Worm (Caenorhabditis elegans): ENCODE results near the gene T19H12.3.
A peak's percentile ranks its signal among the peaks of the same experiment; 100 is the strongest.

T19H12.3 gene

DNA sequence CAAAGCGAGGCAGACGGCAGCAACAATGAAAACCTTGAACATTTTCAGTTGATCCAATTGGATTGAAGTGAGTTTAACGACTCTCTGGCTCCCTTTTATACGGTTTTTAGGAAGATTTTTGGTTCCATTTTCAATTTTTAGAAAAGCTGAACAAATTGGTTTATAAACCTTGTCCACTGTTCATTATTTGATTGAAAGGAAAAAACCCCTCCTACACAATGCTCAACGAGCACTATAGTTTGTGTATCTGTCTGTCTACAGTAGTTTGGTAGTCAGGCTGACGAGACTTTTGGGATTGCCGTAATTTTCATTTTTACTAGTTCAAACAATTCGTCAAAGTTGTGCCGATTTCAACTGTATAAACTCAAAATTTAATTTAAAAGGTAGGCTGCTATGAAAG is 6.2 kb upstream of the T19H12.3 start, which contains the start of gene T19H12.15:
Gene T19H12.15, minus strand, starts transcription at position 101 of the 400 bp plus-strand sequence.
- TF ChIP-seq skn-1 (tag; optimal IDR thresholded peaks at IDR 0.05): no peak
- no peak for TF ChIP-seq lsy-2 (tag; optimal IDR thresholded peaks at IDR 0.05)
- no peak for TF ChIP-seq blmp-1 (tag; optimal IDR thresholded peaks at IDR 0.05; ENCODE audit: insufficient read depth)

DNA sequence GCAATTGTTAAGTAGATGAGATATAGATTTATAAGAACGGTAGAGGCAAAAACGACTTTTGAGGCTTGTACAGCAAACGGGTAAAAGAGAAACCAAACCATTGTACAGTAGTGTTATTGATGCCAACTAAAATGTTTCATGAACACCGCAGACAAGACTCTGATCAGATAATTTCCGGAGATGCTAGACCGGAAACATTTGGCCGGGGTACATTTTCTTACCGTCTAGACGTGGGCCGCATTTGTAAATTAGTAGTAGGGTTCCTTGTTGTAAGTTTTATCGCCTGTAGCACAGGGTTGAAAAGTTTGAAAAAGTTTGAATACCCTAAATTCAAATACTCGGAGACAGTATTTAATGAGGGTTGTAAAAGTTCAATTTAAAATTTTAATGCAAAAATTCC is 4.1 kb upstream of the T19H12.3 start, which contains the start of gene str-32:
Gene str-32, minus strand, starts transcription at position 101 of the 400 bp plus-strand sequence.
- TF ChIP-seq mbf-1 (tag; optimal IDR thresholded peaks at IDR 0.05) (no peak), lin-11 (tag; optimal IDR thresholded peaks at IDR 0.05) (no peak), dmd-4 (tag; optimal IDR thresholded peaks at IDR 0.05) (no peak), ceh-82 (tag; optimal IDR thresholded peaks at IDR 0.05) (no peak), F13H6.1 (tag; optimal IDR thresholded peaks at IDR 0.05) (no peak), nhr-12 (tag; optimal IDR thresholded peaks at IDR 0.05) (no peak), unc-62 (GFP tag; optimal IDR thresholded peaks at IDR 0.05) (no peak), mab-5 (tag; optimal IDR thresholded peaks at IDR 0.05) (no peak), nhr-237 (tag; optimal IDR thresholded peaks at IDR 0.05) (no peak), snpc-4 (tag; optimal IDR thresholded peaks at IDR 0.05) (no peak), Y55F3AM.14 (GFP tag; optimal IDR thresholded peaks at IDR 0.05) (no peak), elt-3 (tag; optimal IDR thresholded peaks at IDR 0.05) (no peak), gmeb-1 (tag; optimal IDR thresholded peaks at IDR 0.05) (no peak), nhr-25 (tag; optimal IDR thresholded peaks at IDR 0.05) (no peak)

DNA sequence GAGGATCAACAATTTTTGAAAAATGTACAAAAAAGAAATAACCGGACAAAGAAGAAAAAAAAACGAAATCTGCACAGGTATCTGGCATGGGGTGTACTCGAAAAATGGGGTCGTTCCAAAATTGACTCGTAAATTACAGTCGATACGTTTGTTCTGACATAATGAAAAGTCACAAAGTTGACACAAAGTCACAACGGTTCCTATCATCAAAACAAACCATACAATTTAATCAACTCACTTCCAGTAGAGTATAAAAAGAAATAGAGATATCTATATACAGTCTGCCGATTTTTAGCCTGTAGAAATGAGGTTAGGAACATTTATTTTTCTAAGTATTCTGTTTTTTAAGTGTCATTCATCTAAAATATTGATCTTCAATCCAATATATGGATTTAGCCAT is 982 bp upstream of the T19H12.3 start, which contains the start of gene T19H12.12:
Gene T19H12.12, plus strand, starts transcription at position 301 of the 400 bp plus-strand sequence.
- no peak for TF ChIP-seq R02D3.7 (tag; optimal IDR thresholded peaks at IDR 0.05)

ce11 chrV:4889477-4889876 is 4.0 kb downstream of the T19H12.3 start, which contains the start of gene ugt-12:
Gene ugt-12, minus strand, starts transcription at chrV:4889629.
- TF ChIP-seq lin-13 (GFP tag; optimal IDR thresholded peaks at IDR 0.05): no peak
- peak; percentile 3 for TF ChIP-seq nhr-25 (tag; optimal IDR thresholded peaks at IDR 0.05)
- TF ChIP-seq nhr-129 (tag; optimal IDR thresholded peaks at IDR 0.05): peak; percentile 8
- peak; percentile 74 for TF ChIP-seq fos-1 (tag; optimal IDR thresholded peaks at IDR 0.05)
- TF ChIP-seq gmeb-1 (tag; optimal IDR thresholded peaks at IDR 0.05): peak; percentile 7
- TF ChIP-seq crh-2 (tag; optimal IDR thresholded peaks at IDR 0.05): peak; percentile 38
- TF ChIP-seq skn-1 (tag; optimal IDR thresholded peaks at IDR 0.05): no peak
- peak; percentile 8 for TF ChIP-seq sma-3 (GFP tag; optimal IDR thresholded peaks at IDR 0.05)
- peak; percentile 82 for TF ChIP-seq sma-9 (GFP tag; optimal IDR thresholded peaks at IDR 0.05)
- no peak for TF ChIP-seq sma-9 (tag; optimal IDR thresholded peaks at IDR 0.05)

DNA sequence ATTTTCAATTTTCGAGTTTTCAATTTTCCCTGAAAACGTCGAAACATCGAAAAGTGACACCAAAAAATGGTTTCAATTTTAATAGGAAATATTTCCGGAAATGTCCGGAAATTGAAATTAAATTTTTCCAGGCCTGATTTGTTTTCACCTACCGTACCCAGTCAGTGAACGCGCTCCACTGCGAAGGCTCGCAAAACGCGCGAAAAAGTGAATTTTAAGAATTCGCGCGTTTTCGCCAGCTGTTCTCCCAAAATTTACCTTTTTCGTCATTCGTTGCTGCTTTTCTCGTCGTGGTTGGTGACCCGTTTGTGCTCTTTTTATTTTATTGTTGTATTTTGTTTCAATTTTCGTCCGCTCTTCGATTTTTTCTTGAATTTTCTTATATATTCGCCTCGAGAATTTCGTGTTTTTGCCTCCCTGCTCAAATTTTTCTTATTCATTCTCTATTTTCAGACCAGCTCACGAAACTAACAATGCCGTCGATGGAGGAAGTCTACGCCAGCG is 4.6 kb downstream of the T19H12.3 start, which contains the start of gene T19H12.2:
Gene T19H12.2, plus strand, starts transcription at position 454 of the 504 bp plus-strand sequence.
- TF ChIP-seq nhr-77 (tag; optimal IDR thresholded peaks at IDR 0.05) (no peak), skn-1 (tag; optimal IDR thresholded peaks at IDR 0.05) (no peak)

ce11 chrV:4890781-4891180 is 5.3 kb downstream of the T19H12.3 start:
- no peak for TF ChIP-seq C34F6.9 (tag; optimal IDR thresholded peaks at IDR 0.05)
- TF ChIP-seq nhr-25 (tag; optimal IDR thresholded peaks at IDR 0.05): no peak
- no peak for TF ChIP-seq nhr-77 (tag; optimal IDR thresholded peaks at IDR 0.05)
- TF ChIP-seq fos-1 (tag; optimal IDR thresholded peaks at IDR 0.05): no peak
- no peak for TF ChIP-seq skn-1 (tag; optimal IDR thresholded peaks at IDR 0.05)
- no peak for TF ChIP-seq lin-11 (tag; optimal IDR thresholded peaks at IDR 0.05)
- no peak for TF ChIP-seq egl-27 (tag; optimal IDR thresholded peaks at IDR 0.05)
- TF ChIP-seq nhr-6 (tag; optimal IDR thresholded peaks at IDR 0.05): no peak
- no peak for TF ChIP-seq peb-1 (tag; optimal IDR thresholded peaks at IDR 0.05)
- TF ChIP-seq ceh-16 (tag; optimal IDR thresholded peaks at IDR 0.05): no peak
- TF ChIP-seq nhr-129 (tag; optimal IDR thresholded peaks at IDR 0.05): no peak
- no peak for TF ChIP-seq sem-4 (tag; optimal IDR thresholded peaks at IDR 0.05)
- TF ChIP-seq unc-39 (tag; optimal IDR thresholded peaks at IDR 0.05): no peak
- TF ChIP-seq ama-1 (optimal IDR thresholded peaks at IDR 0.05): no peak
- TF ChIP-seq Y55F3AM.14 (GFP tag; optimal IDR thresholded peaks at IDR 0.05): no peak
- TF ChIP-seq mbf-1 (tag; optimal IDR thresholded peaks at IDR 0.05): no peak
- TF ChIP-seq sma-3 (GFP tag; optimal IDR thresholded peaks at IDR 0.05): no peak
- TF ChIP-seq sma-9 (GFP tag; optimal IDR thresholded peaks at IDR 0.05): no peak
- no peak for TF ChIP-seq sma-9 (tag; optimal IDR thresholded peaks at IDR 0.05)
- no peak for TF ChIP-seq R02D3.7 (tag; optimal IDR thresholded peaks at IDR 0.05)
- no peak for TF ChIP-seq ztf-11 (tag; optimal IDR thresholded peaks at IDR 0.05)

All from whole organism, L2 larva.